Worm (Caenorhabditis elegans) whole organism, young adult: ENCODE measurements around the gene hlh-14.

Experiments
- B0019.2 ChIP-seq: fragments of 200-800 bp; sonication (Bioruptor generic); conservative IDR thresholded peaks from 2 replicates; pipeline ENCODE4 v1.3.6; 2022; ENCODE audit warnings: missing genetic modification reagents, missing genetic modification characterization, missing compliant biosample characterization
- D2030.7 ChIP-seq: fragments of 200-800 bp; sonication (Bioruptor generic); IDR thresholded peaks from 2 replicates; pipeline ENCODE4 v1.3.6; 2022; ENCODE audit warnings: missing genetic modification reagents, missing genetic modification characterization, missing compliant biosample characterization
- F22D6.2 ChIP-seq: sonication (generic microtip); optimal IDR thresholded peaks from 2 replicates; lab custom pipeline; 2016; ENCODE audit warnings: mild to moderate bottlenecking, missing genetic modification characterization, missing compliant biosample characterization
- K11D2.4 ChIP-seq: fragments of 200-800 bp; sonication (Bioruptor generic); IDR thresholded peaks from 2 replicates; pipeline ENCODE4 v1.3.6; 2022; ENCODE audit warnings: missing genetic modification reagents, missing genetic modification characterization, missing compliant biosample characterization
- K12H6.12 ChIP-seq: fragments of 200-800 bp; sonication (Bioruptor generic); optimal IDR thresholded peaks from 2 replicates; lab custom pipeline; 2018; ENCODE audit warnings: mild to moderate bottlenecking, missing genetic modification characterization, missing compliant biosample characterization
- T26A5.8 ChIP-seq: sonication (generic microtip); optimal IDR thresholded peaks from 2 replicates; lab custom pipeline; 2016; ENCODE audit warnings: missing genetic modification characterization, missing compliant biosample characterization
- Y67H2A.10 ChIP-seq: fragments of 200-800 bp; sonication (Bioruptor generic); conservative IDR thresholded peaks from 2 replicates; pipeline ENCODE4 v1.3.6; 2022; ENCODE audit warnings: missing genetic modification reagents, missing genetic modification characterization, missing compliant biosample characterization
- akir-1 ChIP-seq: fragments of 200-800 bp; sonication (Bioruptor generic); optimal IDR thresholded peaks from 2 replicates; lab custom pipeline; 2018; ENCODE audit warnings: mild to moderate bottlenecking, missing genetic modification characterization, moderate library complexity, missing compliant biosample characterization
- aptf-2 ChIP-seq: fragments of 200-800 bp; sonication (Bioruptor generic); conservative IDR thresholded peaks from 2 replicates; pipeline ENCODE4 v1.3.6; 2022; ENCODE audit warnings: missing genetic modification reagents, missing genetic modification characterization, missing compliant biosample characterization
- aptf-3 ChIP-seq: fragments of 200-800 bp; sonication (Bioruptor generic); IDR thresholded peaks from 2 replicates; pipeline ENCODE4 v1.3.6; 2022; ENCODE audit warnings: missing genetic modification characterization, missing compliant biosample characterization
- atf-7 ChIP-seq: sonication (generic microtip); optimal IDR thresholded peaks from 2 replicates; lab custom pipeline; 2017; ENCODE audit warnings: mild to moderate bottlenecking, missing genetic modification characterization, missing compliant biosample characterization
- attf-5 ChIP-seq: fragments of 200-800 bp; sonication (Bioruptor generic); optimal IDR thresholded peaks from 2 replicates; lab custom pipeline; 2018; ENCODE audit warnings: mild to moderate bottlenecking, missing genetic modification characterization, missing compliant biosample characterization
- attf-6 ChIP-seq: fragments of 200-800 bp; sonication (Bioruptor generic); IDR thresholded peaks from 2 replicates; pipeline ENCODE4 v1.3.6; 2022; ENCODE audit warnings: missing genetic modification reagents, missing genetic modification characterization, missing compliant biosample characterization
- ccch-3 ChIP-seq: fragments of 200-800 bp; sonication (Bioruptor generic); optimal IDR thresholded peaks from 2 replicates; lab custom pipeline; 2018; ENCODE audit warnings: mild to moderate bottlenecking, missing genetic modification characterization, missing compliant biosample characterization
- ceh-27 ChIP-seq: fragments of 200-800 bp; sonication (Bioruptor generic); optimal IDR thresholded peaks from 2 replicates; lab custom pipeline; 2018; ENCODE audit warnings: mild to moderate bottlenecking, missing genetic modification characterization, moderate library complexity, missing compliant biosample characterization
- ceh-40 ChIP-seq: fragments of 200-800 bp; sonication (Bioruptor generic); IDR thresholded peaks from 2 replicates; pipeline ENCODE4 v1.3.6; 2022; ENCODE audit warnings: missing genetic modification characterization, missing compliant biosample characterization
- ceh-91 ChIP-seq: fragments of 200-800 bp; sonication (Bioruptor generic); IDR thresholded peaks from 2 replicates; pipeline ENCODE4 v1.3.6; 2022; ENCODE audit warnings: missing genetic modification reagents, missing genetic modification characterization, missing compliant biosample characterization
- dox-1 ChIP-seq: fragments of 200-800 bp; sonication (Bioruptor generic); IDR thresholded peaks from 2 replicates; pipeline ENCODE4 v1.3.6; 2022; ENCODE audit warnings: missing genetic modification reagents, missing genetic modification characterization, missing compliant biosample characterization
- dpl-1 ChIP-seq: fragments of 150-350 bp; optimal IDR thresholded peaks from 2 replicates; lab custom pipeline; 2014; ENCODE audit warnings: missing biosample characterization, missing genetic modification reagents, missing genetic modification characterization
- him-1 ChIP-seq: sonication (generic microtip); optimal IDR thresholded peaks from 2 replicates; lab custom pipeline; 2016; ENCODE audit warnings: missing genotype, missing genetic modification reagents, missing genetic modification characterization, missing compliant biosample characterization
- hsf-1 ChIP-seq: fragments of 200-800 bp; sonication (Bioruptor generic); IDR thresholded peaks from 2 replicates; pipeline ENCODE4 v1.3.6; 2022; ENCODE audit warnings: missing genetic modification reagents, missing genetic modification characterization, missing compliant biosample characterization
- let-526 ChIP-seq: fragments of 200-800 bp; sonication (Bioruptor generic); IDR thresholded peaks from 2 replicates; pipeline ENCODE4 v1.3.6; 2022; ENCODE audit warnings: missing genetic modification reagents, missing genetic modification characterization, missing compliant biosample characterization
- lin-26 ChIP-seq: fragments of 200-800 bp; sonication (Bioruptor generic); IDR thresholded peaks from 2 replicates; pipeline ENCODE4 v1.3.6; 2022; ENCODE audit warnings: missing genetic modification reagents, missing genetic modification characterization, missing compliant biosample characterization
- lin-40 ChIP-seq: sonication (generic microtip); optimal IDR thresholded peaks from 2 replicates; lab custom pipeline; 2016; ENCODE audit warnings: missing genetic modification characterization, mild to moderate bottlenecking, missing compliant biosample characterization, missing genotype, missing genetic modification reagents
- lin-54 ChIP-seq: fragments of 200-800 bp; sonication (Bioruptor generic); optimal IDR thresholded peaks from 2 replicates; lab custom pipeline; 2018; ENCODE audit warnings: mild to moderate bottlenecking, missing genetic modification characterization, missing compliant biosample characterization
- madf-10 ChIP-seq: sonication (generic microtip); optimal IDR thresholded peaks from 2 replicates; lab custom pipeline; 2016; ENCODE audit warnings: mild to moderate bottlenecking, missing genetic modification characterization, missing compliant biosample characterization
- madf-6 ChIP-seq: fragments of 200-800 bp; sonication (Bioruptor generic); IDR thresholded peaks from 2 replicates; pipeline ENCODE4 v1.3.6; 2022; ENCODE audit warnings: missing genetic modification reagents, missing genetic modification characterization, missing compliant biosample characterization
- madf-8 ChIP-seq: fragments of 200-800 bp; sonication (Bioruptor generic); conservative IDR thresholded peaks from 2 replicates; pipeline ENCODE4 v1.3.6; 2022; ENCODE audit warnings: missing genetic modification reagents, missing genetic modification characterization, missing compliant biosample characterization
- mel-28 ChIP-seq: sonication (generic microtip); optimal IDR thresholded peaks from 2 replicates; lab custom pipeline; 2016; ENCODE audit warnings: borderline replicate concordance, mild to moderate bottlenecking, missing genetic modification characterization, missing compliant biosample characterization
- nfya-2 ChIP-seq: fragments of 200-800 bp; sonication (Bioruptor generic); IDR thresholded peaks from 2 replicates; pipeline ENCODE4 v1.3.6; 2022; ENCODE audit warnings: missing genetic modification reagents, missing genetic modification characterization, missing compliant biosample characterization
- pbrm-1 ChIP-seq: fragments of 200-800 bp; sonication (Bioruptor generic); IDR thresholded peaks from 2 replicates; pipeline ENCODE4 v1.3.6; 2022; ENCODE audit warnings: missing genetic modification reagents, missing genetic modification characterization, missing compliant biosample characterization
- rec-8 ChIP-seq, 2 experiments: sonication (generic microtip); optimal IDR thresholded peaks; 2 replicates each; lab custom pipeline; 2016; ENCODE audit warnings: mild to moderate bottlenecking in 2 of 2, missing genetic modification characterization in 2 of 2, missing genetic modification reagents in 2 of 2, missing genotype in 2 of 2, missing biosample characterization in 1 of 2, missing compliant biosample characterization in 1 of 2, moderate library complexity in 1 of 2
- repo-1 ChIP-seq: sonication (generic microtip); optimal IDR thresholded peaks from 2 replicates; lab custom pipeline; 2017; ENCODE audit warnings: mild to moderate bottlenecking, missing genetic modification characterization, missing compliant biosample characterization
- snpc-3.4 ChIP-seq: sonication (generic microtip); optimal IDR thresholded peaks from 2 replicates; lab custom pipeline; 2017; ENCODE audit warnings: missing genetic modification characterization, mild to moderate bottlenecking, missing compliant biosample characterization, antibody characterized with exemption, moderate library complexity, missing genotype, missing genetic modification reagents
- sptf-2 ChIP-seq: fragments of 200-800 bp; sonication (Bioruptor generic); optimal IDR thresholded peaks from 2 replicates; lab custom pipeline; 2018; ENCODE audit warnings: mild to moderate bottlenecking, missing genetic modification characterization, missing compliant biosample characterization
- tbx-9 ChIP-seq: sonication (generic microtip); optimal IDR thresholded peaks from 2 replicates; lab custom pipeline; 2016; ENCODE audit warnings: borderline replicate concordance, missing genetic modification characterization, inconsistent platforms, missing compliant biosample characterization
- tlf-1 ChIP-seq: fragments of 200-800 bp; sonication (Bioruptor generic); optimal IDR thresholded peaks from 2 replicates; lab custom pipeline; 2018; ENCODE audit warnings: mild to moderate bottlenecking, missing genetic modification characterization, missing compliant biosample characterization
- unc-62 ChIP-seq: fragments of 150-350 bp; optimal IDR thresholded peaks from 2 replicates; lab custom pipeline; 2014; ENCODE audit warnings: missing biosample characterization, missing genetic modification reagents, missing genetic modification characterization
- xnd-1 ChIP-seq: sonication (generic microtip); optimal IDR thresholded peaks from 2 replicates; lab custom pipeline; 2016; ENCODE audit warnings: missing genotype, missing genetic modification reagents, missing genetic modification characterization, missing compliant biosample characterization
- zfh-2 ChIP-seq: fragments of 200-800 bp; sonication (Bioruptor generic); conservative IDR thresholded peaks from 2 replicates; pipeline ENCODE4 v1.3.6; 2022; ENCODE audit warnings: missing genetic modification reagents, missing genetic modification characterization, missing compliant biosample characterization
- ztf-18 ChIP-seq: sonication (generic microtip); optimal IDR thresholded peaks from 2 replicates; lab custom pipeline; 2016; ENCODE audit warnings: missing genotype, mild to moderate bottlenecking, missing genetic modification characterization, missing compliant biosample characterization
- ztf-22 ChIP-seq: fragments of 200-800 bp; sonication (Bioruptor generic); optimal IDR thresholded peaks from 2 replicates; lab custom pipeline; 2018; ENCODE audit warnings: mild to moderate bottlenecking, missing genetic modification characterization, moderate library complexity, missing compliant biosample characterization
- ztf-26 ChIP-seq: sonication (generic microtip); optimal IDR thresholded peaks from 2 replicates; lab custom pipeline; 2017; ENCODE audit warnings: missing genetic modification characterization, missing compliant biosample characterization
- ztf-28 ChIP-seq: fragments of 200-800 bp; sonication (Bioruptor generic); IDR thresholded peaks from 2 replicates; pipeline ENCODE4 v1.3.6; 2022; ENCODE audit warnings: missing genetic modification reagents, missing genetic modification characterization, missing compliant biosample characterization
- ztf-3 ChIP-seq: fragments of 200-800 bp; sonication (Bioruptor generic); optimal IDR thresholded peaks from 2 replicates; lab custom pipeline; 2018; ENCODE audit warnings: mild to moderate bottlenecking, missing genetic modification characterization, missing compliant biosample characterization
- ztf-6 ChIP-seq: fragments of 200-800 bp; sonication (Bioruptor generic); IDR thresholded peaks from 2 replicates; pipeline ENCODE4 v1.3.6; 2022; ENCODE audit warnings: missing genetic modification reagents, missing genetic modification characterization, missing compliant biosample characterization

Gene hlh-14

DNA sequence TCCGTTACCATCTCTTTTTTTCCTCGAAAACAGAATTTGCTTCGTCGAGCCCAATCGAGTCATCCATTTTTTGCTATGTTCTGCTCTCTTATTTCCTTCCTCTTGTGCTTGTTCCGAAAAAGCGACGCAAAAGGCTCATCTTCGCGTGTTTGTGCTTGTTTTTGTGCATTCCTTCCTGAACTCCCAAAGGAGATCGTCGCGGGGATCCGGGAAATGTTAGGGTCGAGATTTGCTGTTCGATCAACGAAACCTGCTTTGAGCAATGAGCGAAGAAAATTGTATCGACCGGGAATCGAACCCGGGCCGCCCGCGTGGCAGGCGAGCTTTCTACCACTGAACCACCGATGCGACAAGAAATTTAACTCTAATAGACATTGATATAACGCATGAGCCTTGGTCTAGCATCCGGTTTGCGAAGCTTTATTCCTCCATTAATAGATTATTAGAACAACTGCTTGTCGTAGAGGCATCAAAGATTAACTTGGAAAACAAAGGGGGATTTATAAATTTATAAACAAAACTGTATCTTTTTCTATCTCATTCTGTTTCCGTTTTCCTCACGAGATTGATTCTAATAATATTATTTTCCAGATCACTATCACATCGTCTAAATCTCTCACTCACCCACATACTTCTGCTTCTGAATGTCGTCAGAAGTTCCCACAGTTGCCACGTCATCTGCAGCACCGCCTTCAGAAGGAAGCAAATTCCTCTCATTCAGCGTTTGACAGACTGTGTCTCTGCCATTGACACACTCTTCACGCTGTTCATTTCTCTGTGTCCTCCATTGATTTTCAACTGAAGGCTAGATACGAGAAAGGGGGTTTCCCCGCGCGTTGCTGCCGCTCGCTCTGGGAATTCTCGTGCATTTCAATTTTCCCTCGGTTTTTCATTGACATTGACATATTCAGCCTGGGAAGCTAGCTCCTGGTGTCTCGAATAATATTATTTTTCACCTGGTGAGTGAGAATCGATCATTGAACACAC is 43.5 kb upstream of the hlh-14 start, which contains the start of gene K05F1.6 (continued):
- TF ChIP-seq madf-8: 0 out of 2 replicates have a peak, but pooled peaks have one; percentile 5
- 0 out of 2 replicates have a peak, but pooled peaks have one; percentile 23 for TF ChIP-seq nfya-2
- TF ChIP-seq snpc-3.4 (tag; lab: Kevin White, UChicago): peak; percentile 84
- peak; percentile 83 for TF ChIP-seq him-1
- peak; percentile 67; the same call in 1 of the 2 replicates for TF ChIP-seq let-526 (GFP tag; lab: Robert Waterston, UW)
- peak; percentile 69 for TF ChIP-seq madf-6 (GFP tag; lab: Robert Waterston, UW)
- TF ChIP-seq B0019.2 (GFP tag; lab: Robert Waterston, UW): 0 out of 2 replicates have a peak, but pooled peaks have one; percentile 55
- TF ChIP-seq aptf-3 (GFP tag; lab: Robert Waterston, UW): peak; percentile 95
- no peak for TF ChIP-seq mel-28 (tag; lab: Kevin White, UChicago)
- no peak for TF ChIP-seq dpl-1 (GFP tag; lab: Kevin White, UChicago)
- peak; percentile 89 for TF ChIP-seq D2030.7 (GFP tag; lab: Robert Waterston, UW)
- TF ChIP-seq ztf-3 (GFP tag; lab: Kevin White, UChicago): no peak
- peak; percentile 95 for TF ChIP-seq lin-26 (GFP tag; lab: Robert Waterston, UW)
- TF ChIP-seq akir-1: no peak
- TF ChIP-seq aptf-2 (GFP tag; lab: Robert Waterston, UW): no peak
- 0 out of 2 replicates have a peak, but pooled peaks have one; percentile 43 for TF ChIP-seq ztf-6
- 0 out of 2 replicates have a peak, but pooled peaks have one; percentile 34 for TF ChIP-seq ceh-40
- TF ChIP-seq K11D2.4 (GFP tag; lab: Robert Waterston, UW): no peak
- TF ChIP-seq ztf-26: peak; percentile 63
- peak; percentile 81 for TF ChIP-seq ztf-18 (tag; lab: Kevin White, UChicago)
- TF ChIP-seq ztf-28 (GFP tag; lab: Robert Waterston, UW): peak; percentile 86
- no peak for TF ChIP-seq ccch-3
- TF ChIP-seq hsf-1 (GFP tag; lab: Robert Waterston, UW): peak; percentile 44; the same call in 1 of the 2 replicates
- TF ChIP-seq sptf-2 (GFP tag; lab: Kevin White, UChicago): peak; percentile 80
- TF ChIP-seq rec-8 (tag; optimal IDR thresholded peaks at IDR 0.05; lab: Kevin White, UChicago): peak; percentile 81 to 91
- TF ChIP-seq atf-7 (tag; lab: Kevin White, UChicago): peak; percentile 72
- peak; percentile 70 for TF ChIP-seq madf-10
- TF ChIP-seq zfh-2 (GFP tag; lab: Robert Waterston, UW): no peak; the same call in 1 of the 2 replicates
- TF ChIP-seq tbx-9 (tag; lab: Kevin White, UChicago): no peak
- TF ChIP-seq xnd-1 (tag; lab: Kevin White, UChicago): peak; percentile 39
- peak; percentile 79 for TF ChIP-seq pbrm-1 (GFP tag; lab: Robert Waterston, UW)
- TF ChIP-seq F22D6.2 (tag; lab: Kevin White, UChicago): no peak
- TF ChIP-seq lin-40 (tag; lab: Kevin White, UChicago): peak; percentile 80
- TF ChIP-seq lin-54 (GFP tag; lab: Kevin White, UChicago): peak; percentile 74
- peak; percentile 82 for TF ChIP-seq repo-1
- peak; percentile 77; the same call in 1 of the 2 replicates for TF ChIP-seq attf-6 (GFP tag; lab: Robert Waterston, UW)
- TF ChIP-seq K12H6.12: peak; percentile 69
- TF ChIP-seq dox-1: peak; percentile 89
- peak; percentile 64 for TF ChIP-seq attf-5 (GFP tag; lab: Kevin White, UChicago)
- TF ChIP-seq T26A5.8 (tag; lab: Kevin White, UChicago): peak; percentile 83
- TF ChIP-seq ceh-91 (GFP tag; lab: Robert Waterston, UW): peak; percentile 57
- no peak for TF ChIP-seq unc-62 (GFP tag; lab: Kevin White, UChicago)
- peak; percentile 12 for TF ChIP-seq ztf-22 (GFP tag; lab: Kevin White, UChicago)
- peak; percentile 44 for TF ChIP-seq ceh-27 (GFP tag; lab: Kevin White, UChicago)
- peak; percentile 23 for TF ChIP-seq tlf-1 (GFP tag; lab: Kevin White, UChicago)
- no peak for TF ChIP-seq Y67H2A.10
